Fruit fly (Drosophila melanogaster) whole organism, pupa: ENCODE data around the gene dnk.

Source experiments
- CG10348 ChIP-seq: fragments of 200-800 bp; sonication (Bioruptor generic); IDR thresholded peaks from 2 replicates; pipeline ENCODE4 v1.3.6; 2022; ENCODE audit warnings: missing biosample characterization, missing genetic modification characterization
- CG12605 ChIP-seq: fragments of 200-800 bp; sonication (Bioruptor generic); IDR thresholded peaks from 2 replicates; pipeline ENCODE4 v1.3.6; 2022; ENCODE audit warnings: missing biosample characterization, missing genetic modification characterization
- CG13204 ChIP-seq: fragments of 200-800 bp; sonication (Bioruptor generic); optimal IDR thresholded peaks from 2 replicates; lab custom pipeline; 2018; ENCODE audit warnings: missing biosample characterization, mild to moderate bottlenecking, missing genetic modification characterization, moderate library complexity
- CG14655 ChIP-seq: fragments of 200-800 bp; sonication (Bioruptor generic); optimal IDR thresholded peaks from 3 replicates; lab custom pipeline; 2017; ENCODE audit warnings: mild to moderate bottlenecking, missing biosample characterization, missing genetic modification reagents, missing genetic modification characterization
- CG15710 ChIP-seq: fragments of 200-800 bp; sonication (Bioruptor generic); optimal IDR thresholded peaks from 2 replicates; lab custom pipeline; 2018; ENCODE audit warnings: missing biosample characterization, mild to moderate bottlenecking, missing genetic modification characterization, moderate library complexity
- CG17806 ChIP-seq: fragments of 200-800 bp; sonication (Bioruptor generic); optimal IDR thresholded peaks from 2 replicates; lab custom pipeline; 2018; ENCODE audit warnings: missing biosample characterization, mild to moderate bottlenecking, missing genetic modification characterization, moderate library complexity
- CG32121 ChIP-seq: fragments of 200-800 bp; sonication (Bioruptor generic); IDR thresholded peaks from 2 replicates; pipeline ENCODE4 v1.3.6; 2022; ENCODE audit warnings: missing biosample characterization, missing genetic modification characterization
- CG34367 ChIP-seq: fragments of 200-800 bp; sonication (Bioruptor generic); optimal IDR thresholded peaks from 2 replicates; lab custom pipeline; 2018; ENCODE audit warnings: missing biosample characterization, mild to moderate bottlenecking, missing genetic modification characterization
- CG4496 ChIP-seq: fragments of 200-800 bp; sonication (Bioruptor generic); IDR thresholded peaks from 3 replicates; pipeline ENCODE4 v1.3.6; 2022; ENCODE audit warnings: missing biosample characterization, missing genetic modification characterization
- CG8159 ChIP-seq: fragments of 200-800 bp; sonication (Bioruptor generic); optimal IDR thresholded peaks from 3 replicates; lab custom pipeline; 2018; ENCODE audit warnings: missing biosample characterization, mild to moderate bottlenecking, missing genetic modification characterization, moderate library complexity
- CG8301 ChIP-seq: fragments of 200-800 bp; sonication (Bioruptor generic); optimal IDR thresholded peaks from 2 replicates; lab custom pipeline; 2018; ENCODE audit warnings: missing biosample characterization, mild to moderate bottlenecking, missing genetic modification characterization
- CG9948 ChIP-seq: fragments of 200-800 bp; sonication (Bioruptor generic); optimal IDR thresholded peaks from 2 replicates; lab custom pipeline; 2018; ENCODE audit warnings: missing biosample characterization, mild to moderate bottlenecking, missing genetic modification characterization, moderate library complexity
- D1 ChIP-seq: fragments of 200-800 bp; sonication (Bioruptor generic); optimal IDR thresholded peaks from 2 replicates; lab custom pipeline; 2018; ENCODE audit warnings: missing biosample characterization, mild to moderate bottlenecking, missing genetic modification characterization, moderate library complexity
- EcR ChIP-seq: fragments of 200-800 bp; sonication (Bioruptor generic); optimal IDR thresholded peaks from 3 replicates; lab custom pipeline; 2019; ENCODE audit warnings: missing biosample characterization, missing genetic modification characterization, mild to moderate bottlenecking, moderate library complexity, missing genetic modification reagents
- Ets98B ChIP-seq: fragments of 200-800 bp; sonication (Bioruptor generic); IDR thresholded peaks from 2 replicates; pipeline ENCODE4 v1.3.6; 2022; ENCODE audit warnings: missing biosample characterization, missing genetic modification characterization
- Pif1A ChIP-seq: fragments of 200-800 bp; sonication (Bioruptor generic); optimal IDR thresholded peaks from 3 replicates; lab custom pipeline; 2016; ENCODE audit warnings: missing biosample characterization, missing genetic modification characterization
- Pif1B ChIP-seq: fragments of 200-800 bp; sonication (Bioruptor generic); optimal IDR thresholded peaks from 3 replicates; lab custom pipeline; 2016; ENCODE audit warnings: missing biosample characterization, missing genetic modification characterization
- Snoo ChIP-seq: fragments of 200-800 bp; sonication (Bioruptor generic); optimal IDR thresholded peaks from 3 replicates; lab custom pipeline; 2017; ENCODE audit warnings: missing biosample characterization, mild to moderate bottlenecking, missing genetic modification characterization, inconsistent platforms
- fd96Ca ChIP-seq: fragments of 200-800 bp; sonication (Bioruptor generic); IDR thresholded peaks from 3 replicates; pipeline ENCODE4 v1.3.6; 2022; ENCODE audit warnings: missing biosample characterization, missing genetic modification characterization
- gl ChIP-seq: fragments of 200-800 bp; sonication (Bioruptor generic); optimal IDR thresholded peaks from 2 replicates; lab custom pipeline; 2018; ENCODE audit warnings: missing biosample characterization, mild to moderate bottlenecking, missing genetic modification characterization
- rn ChIP-seq: fragments of 200-800 bp; sonication (Bioruptor generic); IDR thresholded peaks from 2 replicates; pipeline ENCODE4 v1.3.6; 2022; ENCODE audit warnings: missing biosample characterization, missing genetic modification characterization

The dnk gene

DNA sequence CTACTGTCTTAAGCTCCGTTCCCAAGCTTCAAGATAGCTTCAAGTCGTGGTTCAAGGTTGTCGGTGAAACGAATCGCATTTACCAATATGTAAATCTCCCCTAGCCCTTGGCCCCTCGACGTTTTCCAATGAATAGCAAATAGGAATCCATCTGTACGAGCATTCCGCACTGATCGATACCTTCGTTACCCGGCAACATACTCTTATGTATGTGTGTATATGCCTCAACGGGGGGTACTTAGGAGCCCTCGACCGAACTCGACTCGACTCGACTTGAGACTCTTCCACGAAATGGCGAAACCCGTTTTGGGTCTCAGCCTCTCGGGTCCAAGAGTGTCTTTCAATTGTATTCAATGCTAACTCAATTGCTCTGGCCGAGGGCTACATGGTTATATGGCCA lies 20.9 kb downstream of the dnk start:
- no peak for TF ChIP-seq CG13204 (GFP tag; lab: Kevin White, UChicago)
- peak; percentile 61 for TF ChIP-seq EcR (GFP tag; lab: Kevin White, UChicago)

DNA sequence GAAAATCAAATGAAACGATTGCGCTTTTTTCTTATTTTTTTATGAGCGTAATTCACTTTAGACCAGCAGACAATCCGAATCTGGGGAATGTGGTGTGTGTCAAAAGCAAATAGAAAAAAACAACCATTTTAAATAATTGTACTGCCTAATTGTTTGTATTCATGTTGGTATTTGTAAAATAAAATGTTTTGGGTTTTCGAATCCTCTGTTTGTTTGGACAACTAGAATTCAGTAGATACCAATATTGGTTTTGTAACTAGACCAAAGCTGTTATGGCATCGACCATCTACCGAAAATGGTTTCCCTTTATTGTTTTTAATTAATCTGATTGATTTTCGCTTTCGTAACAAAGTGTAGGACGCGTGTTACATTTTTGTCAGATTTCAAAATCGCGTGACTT lies 30.1 kb downstream of the dnk start:
- TF ChIP-seq Snoo (tag; lab: Kevin White, UChicago), result no peak
- TF ChIP-seq CG8301, result no peak
- no peak for TF ChIP-seq Pif1A (GFP tag; lab: Kevin White, UChicago)
- TF ChIP-seq CG9948, result no peak
- TF ChIP-seq gl (tag; lab: Kevin White, UChicago), result no peak
- no peak for TF ChIP-seq CG14655 (GFP tag; lab: Kevin White, UChicago)
- TF ChIP-seq Pif1B (GFP tag; lab: Kevin White, UChicago), result no peak
- no peak for TF ChIP-seq EcR (GFP tag; lab: Kevin White, UChicago)
- TF ChIP-seq rn (GFP tag; lab: Robert Waterston, UW), result no peak
- TF ChIP-seq D1 (tag; lab: Kevin White, UChicago), result no peak
- TF ChIP-seq CG15710 (tag; lab: Kevin White, UChicago), result no peak
- TF ChIP-seq CG4496 (GFP tag; lab: Robert Waterston, UW), result no peak

DNA sequence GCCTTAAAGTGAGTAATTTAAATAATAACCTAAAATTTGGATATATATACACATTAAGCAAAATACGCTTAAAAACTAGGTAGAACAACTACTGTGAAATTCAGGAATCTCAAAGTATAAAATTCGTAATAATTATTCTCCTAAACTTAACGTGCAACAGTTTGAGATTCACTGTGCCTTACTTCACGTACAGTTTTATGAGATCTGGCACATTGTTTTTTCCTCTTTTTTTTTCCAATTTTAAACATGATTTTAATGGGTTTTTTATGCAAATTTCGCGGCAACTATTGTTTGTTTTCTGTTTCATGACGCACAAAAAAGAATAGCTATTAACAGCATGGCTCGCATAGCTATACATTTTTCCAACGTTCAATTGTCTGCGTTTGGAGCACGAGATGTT lies 31.1 kb downstream of the dnk start:
- no peak for TF ChIP-seq CG8159 (tag; lab: Kevin White, UChicago)
- no peak for TF ChIP-seq CG32121 (GFP tag; lab: Robert Waterston, UW)
- no peak for TF ChIP-seq CG4496 (GFP tag; lab: Robert Waterston, UW)
- no peak for TF ChIP-seq CG34367
- TF ChIP-seq CG9948, result no peak
- TF ChIP-seq CG10348 (GFP tag; lab: Robert Waterston, UW), result no peak
- no peak for TF ChIP-seq rn (GFP tag; lab: Robert Waterston, UW)
- no peak for TF ChIP-seq Snoo (tag; lab: Kevin White, UChicago)
- TF ChIP-seq CG15710 (tag; lab: Kevin White, UChicago), result no peak
- no peak for TF ChIP-seq Pif1A (GFP tag; lab: Kevin White, UChicago)
- TF ChIP-seq CG13204 (GFP tag; lab: Kevin White, UChicago), result no peak
- TF ChIP-seq CG8301, result no peak
- no peak for TF ChIP-seq EcR (GFP tag; lab: Kevin White, UChicago)
- TF ChIP-seq CG17806 (tag; lab: Kevin White, UChicago), result no peak
- TF ChIP-seq D1 (tag; lab: Kevin White, UChicago), result no peak

DNA sequence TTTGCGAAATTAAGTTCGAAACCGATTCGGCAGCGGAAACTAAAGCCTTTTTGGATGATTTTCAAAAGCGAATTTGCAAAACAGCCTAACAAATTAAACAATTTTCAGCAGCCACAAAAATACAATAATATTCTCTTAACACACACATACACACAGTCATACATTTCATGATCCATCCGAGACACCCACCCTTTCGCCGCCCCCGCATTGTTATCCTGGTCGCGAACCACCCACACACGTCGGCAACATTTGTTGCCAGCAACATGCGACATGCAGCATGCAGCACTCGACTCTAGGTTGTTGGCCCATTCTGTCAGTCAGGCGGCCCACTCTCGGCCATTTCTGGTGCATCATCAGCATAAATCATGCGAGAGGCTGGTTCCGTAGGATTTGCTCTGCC lies 33.2 kb downstream of the dnk start:
- TF ChIP-seq CG10348 (GFP tag; lab: Robert Waterston, UW), result no peak
- TF ChIP-seq gl (tag; lab: Kevin White, UChicago), result no peak
- no peak for TF ChIP-seq rn (GFP tag; lab: Robert Waterston, UW)
- TF ChIP-seq CG32121 (GFP tag; lab: Robert Waterston, UW), result no peak
- TF ChIP-seq CG34367, result no peak
- TF ChIP-seq CG8301, result no peak
- no peak for TF ChIP-seq fd96Ca (GFP tag; lab: Robert Waterston, UW)
- TF ChIP-seq D1 (tag; lab: Kevin White, UChicago), result no peak
- TF ChIP-seq Pif1A (GFP tag; lab: Kevin White, UChicago), result no peak
- TF ChIP-seq CG14655 (GFP tag; lab: Kevin White, UChicago), result no peak
- TF ChIP-seq CG4496 (GFP tag; lab: Robert Waterston, UW), result no peak
- TF ChIP-seq CG8159 (tag; lab: Kevin White, UChicago), result no peak
- TF ChIP-seq Pif1B (GFP tag; lab: Kevin White, UChicago), result no peak
- TF ChIP-seq, all 21 proteins: peak for 0

DNA sequence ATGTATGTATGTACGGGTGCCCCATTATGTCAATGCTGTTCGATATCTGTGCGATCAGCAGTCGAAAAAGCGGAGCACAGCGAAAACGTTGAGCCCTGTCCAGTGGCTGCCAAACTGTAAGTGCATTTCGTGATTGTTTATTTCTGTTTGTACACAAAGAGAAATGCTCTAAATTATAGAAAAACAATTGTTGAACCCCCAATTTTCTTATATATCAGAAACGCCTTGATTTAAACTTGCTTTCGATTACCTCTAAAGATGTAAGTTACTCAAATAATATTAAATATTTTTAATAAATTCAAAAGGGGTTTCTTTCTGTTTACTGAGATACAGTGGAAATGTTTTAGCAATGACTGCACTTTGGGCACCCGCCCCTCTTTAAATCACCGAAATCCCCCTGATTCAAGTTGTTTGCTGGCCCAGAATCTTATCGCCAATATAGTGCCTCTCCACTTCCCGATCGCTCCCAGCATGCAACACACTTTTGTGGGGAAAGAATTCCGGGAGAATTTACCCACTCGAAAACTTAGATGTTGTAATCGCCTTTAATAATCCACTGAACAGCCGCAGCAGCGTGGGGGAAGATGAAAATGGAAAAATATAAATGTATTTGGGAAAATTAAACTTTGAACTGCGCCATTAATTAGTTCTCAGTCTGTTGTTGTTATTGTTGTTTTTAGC lies 34.1 kb downstream of the dnk start:
- TF ChIP-seq Snoo (tag; lab: Kevin White, UChicago) (no peak), CG17806 (tag; lab: Kevin White, UChicago) (peak; percentile 9), fd96Ca (GFP tag; lab: Robert Waterston, UW) (no peak), Pif1B (GFP tag; lab: Kevin White, UChicago) (no peak), D1 (tag; lab: Kevin White, UChicago) (no peak), EcR (GFP tag; lab: Kevin White, UChicago) (no peak), CG12605 (GFP tag; lab: Robert Waterston, UW) (peak; percentile 36), Pif1A (GFP tag; lab: Kevin White, UChicago) (no peak), Ets98B (GFP tag; lab: Robert Waterston, UW) (peak; percentile 68; the same call in 1 of the 2 replicates), CG14655 (GFP tag; lab: Kevin White, UChicago) (no peak), rn (GFP tag; lab: Robert Waterston, UW) (0 out of 2 replicates have a peak, but pooled peaks have one; percentile 16), CG32121 (GFP tag; lab: Robert Waterston, UW) (peak; percentile 62), CG34367 (no peak), CG8159 (tag; lab: Kevin White, UChicago) (no peak), CG9948 (peak; percentile 16), CG8301 (peak; percentile 29), CG4496 (GFP tag; lab: Robert Waterston, UW) (peak; percentile 56; the same call in 1 of the 3 replicates), CG13204 (GFP tag; lab: Kevin White, UChicago) (no peak), CG15710 (tag; lab: Kevin White, UChicago) (no peak), gl (tag; lab: Kevin White, UChicago) (no peak), CG10348 (GFP tag; lab: Robert Waterston, UW) (no peak)
- TF ChIP-seq, all 21 proteins: peak for 8

DNA sequence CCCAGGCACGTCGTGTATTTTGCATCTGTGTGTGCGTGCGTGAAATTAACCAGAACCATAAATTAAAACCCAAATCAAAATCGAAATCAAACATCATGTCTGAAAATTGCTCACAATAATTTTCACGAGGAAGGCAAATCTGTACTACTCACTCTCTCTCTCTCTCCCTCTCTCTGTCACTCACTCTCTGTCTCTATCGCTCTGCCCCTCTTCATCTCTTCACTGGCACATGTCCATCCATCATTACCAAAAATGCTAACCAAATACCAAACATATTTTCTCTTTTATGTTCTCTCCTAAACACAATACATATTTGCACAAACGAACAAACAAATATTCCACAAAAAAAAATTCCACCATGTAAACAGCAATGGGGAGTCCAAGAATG lies 34.6 kb downstream of the dnk start:
- TF ChIP-seq CG4496 (GFP tag; lab: Robert Waterston, UW), result no peak
- no peak for TF ChIP-seq EcR (GFP tag; lab: Kevin White, UChicago)
- no peak for TF ChIP-seq fd96Ca (GFP tag; lab: Robert Waterston, UW)
- no peak for TF ChIP-seq CG8159 (tag; lab: Kevin White, UChicago)
- TF ChIP-seq D1 (tag; lab: Kevin White, UChicago), result no peak
- TF ChIP-seq CG17806 (tag; lab: Kevin White, UChicago), result no peak
- TF ChIP-seq Pif1B (GFP tag; lab: Kevin White, UChicago), result no peak
- no peak for TF ChIP-seq CG14655 (GFP tag; lab: Kevin White, UChicago)
- TF ChIP-seq CG13204 (GFP tag; lab: Kevin White, UChicago), result no peak
- no peak for TF ChIP-seq CG32121 (GFP tag; lab: Robert Waterston, UW)
- TF ChIP-seq CG10348 (GFP tag; lab: Robert Waterston, UW), result no peak
- TF ChIP-seq CG9948, result no peak
- no peak for TF ChIP-seq gl (tag; lab: Kevin White, UChicago)
- TF ChIP-seq Snoo (tag; lab: Kevin White, UChicago), result no peak
- no peak for TF ChIP-seq CG12605 (GFP tag; lab: Robert Waterston, UW)
- no peak for TF ChIP-seq Ets98B (GFP tag; lab: Robert Waterston, UW)
- no peak for TF ChIP-seq Pif1A (GFP tag; lab: Kevin White, UChicago)
- no peak for TF ChIP-seq CG34367
